Fruit fly (Drosophila melanogaster): ENCODE results near the gene Kul.

Kul gene

dm6 chr3R:29772090-29772794 is 46.6 kb downstream of the Kul start (continued):
- no peak for TF ChIP-seq CG5953 (GFP tag; IDR thresholded peaks at IDR 0.05)
- TF ChIP-seq Optix (GFP tag; IDR thresholded peaks at IDR 0.05): no peak
- peak; percentile 33 for TF ChIP-seq dmrt11E (tag; optimal IDR thresholded peaks at IDR 0.05)
- peak; percentile 40 for TF ChIP-seq CG10147 (GFP tag; optimal IDR thresholded peaks at IDR 0.05)
- no peak for TF ChIP-seq Lhr (GFP tag; optimal IDR thresholded peaks at IDR 0.05)
- TF ChIP-seq phol (tag; optimal IDR thresholded peaks at IDR 0.05): peak; percentile 45
- no peak for TF ChIP-seq CG10462 (GFP tag; optimal IDR thresholded peaks at IDR 0.05)
- peak; percentile 48 for TF ChIP-seq CG3281 (GFP tag; optimal IDR thresholded peaks at IDR 0.05)
- peak; percentile 44 for TF ChIP-seq slbo (GFP tag; IDR thresholded peaks at IDR 0.05)
- TF ChIP-seq stc (GFP tag; IDR thresholded peaks at IDR 0.05): no peak
- TF ChIP-seq otp (GFP tag; IDR thresholded peaks at IDR 0.05): no peak
- peak; percentile 58 for TF ChIP-seq CG16815 (GFP tag; optimal IDR thresholded peaks at IDR 0.05)
- no peak for TF ChIP-seq CG8478 (optimal IDR thresholded peaks at IDR 0.05)
- no peak for TF ChIP-seq CG6765 (GFP tag; optimal IDR thresholded peaks at IDR 0.05)
- TF ChIP-seq CG1832 (GFP tag; optimal IDR thresholded peaks at IDR 0.05): no peak
- TF ChIP-seq CG42726 (GFP tag; IDR thresholded peaks at IDR 0.05; ENCODE audit: partially characterized antibody): no peak
- TF ChIP-seq Ssrp (tag; optimal IDR thresholded peaks at IDR 0.05): peak; percentile 5
- TF ChIP-seq ham (GFP tag; IDR thresholded peaks at IDR 0.05): no peak
- no peak for TF ChIP-seq knrl (GFP tag; IDR thresholded peaks at IDR 0.05; ENCODE audit: partially characterized antibody)
- no peak for TF ChIP-seq Jarid2 (GFP tag; optimal IDR thresholded peaks at IDR 0.05)
- peak; percentile 1 for TF ChIP-seq tap (tag; optimal IDR thresholded peaks at IDR 0.05)
- TF ChIP-seq TFAM (GFP tag; optimal IDR thresholded peaks at IDR 0.05): no peak
- TF ChIP-seq CG16813 (GFP tag; IDR thresholded peaks at IDR 0.05; ENCODE audit: partially characterized antibody): no peak
- no peak for TF ChIP-seq kay (GFP tag; optimal IDR thresholded peaks at IDR 0.05)
- peak; percentile 49 for TF ChIP-seq bcd (GFP tag; optimal IDR thresholded peaks at IDR 0.05)
- no peak for TF ChIP-seq CG3407 (GFP tag; optimal IDR thresholded peaks at IDR 0.05)
- peak; percentile 5 for TF ChIP-seq Sox102F (GFP tag; optimal IDR thresholded peaks at IDR 0.05)
- peak; percentile 32; the same call in 1 of the 2 replicates for TF ChIP-seq CG9215 (GFP tag; IDR thresholded peaks at IDR 0.05)
- TF ChIP-seq CG8359 (GFP tag; optimal IDR thresholded peaks at IDR 0.05; ENCODE audit: borderline replicate concordance): peak; percentile 61
- TF ChIP-seq Hsf (GFP tag; optimal IDR thresholded peaks at IDR 0.05): peak; percentile 8
- no peak; the same call in 1 of the 2 replicates for TF ChIP-seq Xrp1 (GFP tag; IDR thresholded peaks at IDR 0.05)
- peak; percentile 89 for TF ChIP-seq psq (GFP tag; optimal IDR thresholded peaks at IDR 0.05)
- no peak for TF ChIP-seq rib (GFP tag; IDR thresholded peaks at IDR 0.05)
- TF ChIP-seq bab2 (GFP tag; optimal IDR thresholded peaks at IDR 0.05): no peak
- no peak for TF ChIP-seq Dll (GFP tag; IDR thresholded peaks at IDR 0.05; ENCODE audit: partially characterized antibody)
- no peak for TF ChIP-seq Fer2 (tag; optimal IDR thresholded peaks at IDR 0.05)
- TF ChIP-seq danr (GFP tag; IDR thresholded peaks at IDR 0.05): 0 out of 2 replicates have a peak, but pooled peaks have one; percentile 20
- TF ChIP-seq Six4 (GFP tag; optimal IDR thresholded peaks at IDR 0.05): peak; percentile 19
- TF ChIP-seq CG3838 (GFP tag; optimal IDR thresholded peaks at IDR 0.05): no peak
- TF ChIP-seq CG6854 (GFP tag; optimal IDR thresholded peaks at IDR 0.05): no peak
- TF ChIP-seq fd102C (GFP tag; optimal IDR thresholded peaks at IDR 0.05): no peak
- no peak for TF ChIP-seq CG17186 (GFP tag; optimal IDR thresholded peaks at IDR 0.05)
- peak; percentile 32; the same call in 1 of the 3 replicates for TF ChIP-seq zfh1 (GFP tag; IDR thresholded peaks at IDR 0.05)
- TF ChIP-seq CG6654 (GFP tag; optimal IDR thresholded peaks at IDR 0.05): no peak
- TF ChIP-seq CG32767 (GFP tag; IDR thresholded peaks at IDR 0.05): no peak
- TF ChIP-seq grau (tag; optimal IDR thresholded peaks at IDR 0.05): no peak
- TF ChIP-seq dimm (GFP tag; IDR thresholded peaks at IDR 0.05): no peak
- no peak for TF ChIP-seq dan (GFP tag; IDR thresholded peaks at IDR 0.05)
- peak; percentile 28; the same call in 1 of the 3 replicates for TF ChIP-seq Doc3 (GFP tag; IDR thresholded peaks at IDR 0.05; ENCODE audit: partially characterized antibody)
- TF ChIP-seq CG8765 (GFP tag; IDR thresholded peaks at IDR 0.05): peak; percentile 48; the same call in 1 of the 2 replicates

Data from whole organism, embryonic.